Fruit fly (Drosophila melanogaster): ENCODE data around the gene Tmc.

DNA sequence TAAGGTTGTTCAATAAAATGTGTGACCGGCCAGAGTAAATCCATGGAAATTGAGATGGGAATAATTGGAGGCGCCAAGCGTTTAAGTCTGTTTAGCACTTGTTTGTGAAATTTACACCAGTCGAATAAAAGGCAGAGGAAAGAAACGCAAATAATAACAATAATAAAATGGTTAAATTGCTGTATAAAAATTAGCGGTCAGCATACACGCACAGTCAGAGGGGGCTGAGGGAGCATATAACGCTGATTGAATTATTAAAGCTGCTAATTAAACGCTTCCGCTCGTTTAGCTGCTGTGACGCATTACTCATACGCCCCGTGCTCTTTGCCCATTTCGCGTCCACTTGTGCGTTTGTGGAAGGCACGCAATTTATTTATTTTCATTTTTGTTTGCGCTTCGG, 29.8 kb upstream of the Tmc start:
- TF ChIP-seq Clk (GFP tag; optimal IDR thresholded peaks at IDR 0.05), result no peak
- TF ChIP-seq Crg-1 (GFP tag; optimal IDR thresholded peaks at IDR 0.05), result no peak
- TF ChIP-seq CG33017 (tag; optimal IDR thresholded peaks at IDR 0.05), result no peak
- no peak for TF ChIP-seq cnc (optimal IDR thresholded peaks at IDR 0.05)
- no peak for TF ChIP-seq toe (GFP tag; optimal IDR thresholded peaks at IDR 0.05)
- TF ChIP-seq CG14711 (tag; optimal IDR thresholded peaks at IDR 0.05), result no peak
- no peak for TF ChIP-seq bab1 (GFP tag; optimal IDR thresholded peaks at IDR 0.05)
- TF ChIP-seq kay (GFP tag; ENCODE audit: borderline replicate concordance), result no peak
- no peak for TF ChIP-seq tj (GFP tag; optimal IDR thresholded peaks at IDR 0.05)
- TF ChIP-seq CG1620 (GFP tag; optimal IDR thresholded peaks at IDR 0.05), result no peak
- no peak for TF ChIP-seq CG11617 (GFP tag; optimal IDR thresholded peaks at IDR 0.05)
- no peak for TF ChIP-seq CG12768 (GFP tag; optimal IDR thresholded peaks at IDR 0.05)
- no peak for TF ChIP-seq CG5204 (GFP tag; optimal IDR thresholded peaks at IDR 0.05)
